Fruit fly (Drosophila melanogaster) S2 (cell line): ENCODE measurements around the gene Rpt3.

Experiments used
- CG8478 ChIP-seq: fragments of >200 bp; optimal IDR thresholded peaks from 2 replicates; lab custom pipeline; 2018
- CTCF ChIP-seq, 2 experiments: fragments of >200 bp; optimal IDR thresholded peaks; 2 replicates each; lab custom pipeline; 2018

DNA sequence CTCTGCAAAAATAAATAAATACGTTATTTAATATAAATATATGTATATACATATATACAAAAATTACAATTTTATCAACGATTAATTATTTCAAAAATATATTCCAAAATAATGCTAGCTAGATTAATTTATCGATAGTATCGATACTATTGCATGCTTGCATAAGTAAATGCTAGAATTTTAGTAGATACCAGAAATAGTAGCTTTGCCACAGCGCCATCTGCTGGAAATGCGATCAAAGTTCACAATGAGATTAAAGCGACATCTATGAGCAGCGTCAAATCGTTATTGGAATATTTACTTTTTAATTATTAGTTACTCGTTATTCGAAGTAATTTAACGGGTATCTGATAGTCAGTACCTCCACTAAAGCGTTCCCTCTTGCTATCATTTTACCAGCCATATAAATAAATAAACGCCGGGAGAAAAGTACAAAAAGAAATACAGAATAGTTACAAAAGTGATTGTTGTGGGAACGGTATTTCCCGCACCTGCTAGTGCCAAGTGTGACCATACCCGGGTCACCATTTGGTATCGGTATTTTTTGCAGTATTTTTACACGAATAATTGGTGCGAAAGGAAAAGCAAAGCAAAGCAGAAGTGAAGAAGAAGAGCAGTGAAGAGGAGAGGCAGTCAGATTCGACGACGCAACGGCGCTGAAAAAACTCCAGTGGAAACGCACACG, 29.1 kb downstream of the Rpt3 start, which contains the start of the genes rtv and Dlic:
- peak; percentile 83 to 89 for TF ChIP-seq CTCF (optimal IDR thresholded peaks at IDR 0.05; lab: Kevin White, UChicago)
- TF ChIP-seq CG8478, result no peak
